Fruit fly (Drosophila melanogaster) whole organism, embryonic: ENCODE measurements around the gene Gcna.

ENCODE experiments used
- Atf-2 ChIP-seq: fragments of 200-800 bp; sonication (Bioruptor generic); optimal IDR thresholded peaks from 2 replicates; lab custom pipeline; 2016; ENCODE audit warnings: missing biosample characterization, missing genetic modification characterization
- Atf6 ChIP-seq: fragments of 200-800 bp; sonication (Bioruptor generic); IDR thresholded peaks from 2 replicates; pipeline ENCODE4 v1.3.6; 2022; ENCODE audit warnings: missing biosample characterization, missing genetic modification characterization
- CG10654 ChIP-seq: fragments of 200-800 bp; sonication (Bioruptor generic); optimal IDR thresholded peaks from 2 replicates; lab custom pipeline; 2016; ENCODE audit warnings: missing biosample characterization, missing genetic modification characterization
- CG11723 ChIP-seq: fragments of 200-800 bp; sonication (Bioruptor generic); optimal IDR thresholded peaks from 2 replicates; lab custom pipeline; 2017; ENCODE audit warnings: missing biosample characterization, mild to moderate bottlenecking, missing genetic modification characterization
- CG12155 ChIP-seq: fragments of 200-800 bp; sonication (Bioruptor generic); optimal IDR thresholded peaks from 3 replicates; lab custom pipeline; 2016; ENCODE audit warnings: missing biosample characterization, missing genetic modification characterization
- CG12236 ChIP-seq: fragments of 200-800 bp; sonication (Bioruptor generic); optimal IDR thresholded peaks from 2 replicates; lab custom pipeline; 2016; ENCODE audit warnings: missing biosample characterization, missing genetic modification characterization
- CG12299 ChIP-seq: fragments of 200-800 bp; sonication (Bioruptor generic); optimal IDR thresholded peaks from 2 replicates; lab custom pipeline; 2018; ENCODE audit warnings: missing biosample characterization, mild to moderate bottlenecking, missing genetic modification characterization
- CG12659 ChIP-seq: fragments of 200-800 bp; sonication (Bioruptor generic); optimal IDR thresholded peaks from 3 replicates; lab custom pipeline; 2017; ENCODE audit warnings: mild to moderate bottlenecking, missing biosample characterization, missing genetic modification reagents, missing genetic modification characterization
- CG14050 ChIP-seq: fragments of 200-800 bp; sonication (Bioruptor generic); IDR thresholded peaks from 3 replicates; pipeline ENCODE4 v1.3.6; 2022; ENCODE audit warnings: missing biosample characterization, missing genetic modification characterization
- CG14965 ChIP-seq: fragments of 200-800 bp; sonication (Bioruptor generic); optimal IDR thresholded peaks from 2 replicates; lab custom pipeline; 2016; ENCODE audit warnings: missing biosample characterization, missing genetic modification characterization, borderline replicate concordance
- CG18262 ChIP-seq: fragments of 200-800 bp; optimal IDR thresholded peaks from 3 replicates; lab custom pipeline; 2019; ENCODE audit warnings: missing biosample characterization, mild to moderate bottlenecking, missing genetic modification characterization, moderate library complexity
- CG18619 ChIP-seq: fragments of 200-800 bp; sonication (Bioruptor generic); optimal IDR thresholded peaks from 3 replicates; lab custom pipeline; 2017; ENCODE audit warnings: missing biosample characterization, mild to moderate bottlenecking, missing genetic modification characterization
- CG2678 ChIP-seq: fragments of 200-800 bp; sonication (Bioruptor generic); optimal IDR thresholded peaks from 3 replicates; lab custom pipeline; 2019; ENCODE audit warnings: missing biosample characterization, mild to moderate bottlenecking, missing genetic modification characterization, moderate library complexity
- CG30403 ChIP-seq: fragments of 200-800 bp; sonication (Bioruptor generic); optimal IDR thresholded peaks from 3 replicates; lab custom pipeline; 2016; ENCODE audit warnings: missing biosample characterization, missing genetic modification characterization
- CG33213 ChIP-seq: fragments of 200-800 bp; sonication (Bioruptor generic); optimal IDR thresholded peaks from 3 replicates; lab custom pipeline; 2016; ENCODE audit warnings: missing biosample characterization, missing genetic modification characterization
- CG4424 ChIP-seq: fragments of 200-800 bp; sonication (Bioruptor generic); optimal IDR thresholded peaks from 3 replicates; lab custom pipeline; 2016; ENCODE audit warnings: missing biosample characterization, missing genetic modification characterization
- CG6254 ChIP-seq: fragments of 200-800 bp; sonication (Bioruptor generic); optimal IDR thresholded peaks from 3 replicates; lab custom pipeline; 2017; ENCODE audit warnings: mild to moderate bottlenecking, missing biosample characterization, missing genetic modification reagents, missing genetic modification characterization
- CG7745 ChIP-seq: fragments of 200-800 bp; sonication (Bioruptor generic); optimal IDR thresholded peaks from 2 replicates; lab custom pipeline; 2018; ENCODE audit warnings: missing biosample characterization, mild to moderate bottlenecking, missing genetic modification characterization, moderate library complexity
- CG7987 ChIP-seq: fragments of 200-800 bp; sonication (Bioruptor generic); optimal IDR thresholded peaks from 2 replicates; lab custom pipeline; 2018; ENCODE audit warnings: missing biosample characterization, mild to moderate bottlenecking, missing genetic modification characterization, moderate library complexity
- CG8089 ChIP-seq: fragments of 200-800 bp; sonication (Bioruptor generic); optimal IDR thresholded peaks from 3 replicates; lab custom pipeline; 2016; ENCODE audit warnings: missing biosample characterization, missing genetic modification characterization
- CG8478 ChIP-seq: fragments of >200 bp; optimal IDR thresholded peaks from 2 replicates; lab custom pipeline; 2018
- CG9215 ChIP-seq: fragments of 200-800 bp; sonication (Bioruptor generic); IDR thresholded peaks from 2 replicates; pipeline ENCODE4 v1.3.6; 2022; ENCODE audit warnings: missing biosample characterization, missing genetic modification characterization
- CG9817 ChIP-seq: fragments of 200-800 bp; sonication (Bioruptor generic); optimal IDR thresholded peaks from 2 replicates; lab custom pipeline; 2018; ENCODE audit warnings: missing biosample characterization, mild to moderate bottlenecking, missing genetic modification characterization, moderate library complexity
- CoRest ChIP-seq: fragments of 200-800 bp; sonication (Bioruptor generic); optimal IDR thresholded peaks from 3 replicates; lab custom pipeline; 2018; ENCODE audit warnings: missing biosample characterization, mild to moderate bottlenecking, missing genetic modification characterization, moderate library complexity
- D19A ChIP-seq: fragments of 200-800 bp; optimal IDR thresholded peaks from 3 replicates; lab custom pipeline; 2019; ENCODE audit warnings: missing biosample characterization, mild to moderate bottlenecking, missing genetic modification characterization, moderate library complexity
- Dbx ChIP-seq: fragments of 200-800 bp; sonication (Bioruptor generic); IDR thresholded peaks from 3 replicates; pipeline ENCODE4 v1.3.6; 2022; ENCODE audit warnings: missing biosample characterization, missing genetic modification characterization
- Doc2 ChIP-seq: fragments of 200-800 bp; sonication (Bioruptor generic); IDR thresholded peaks from 2 replicates; pipeline ENCODE4 v1.3.6; 2022; ENCODE audit warnings: missing biosample characterization, missing genetic modification characterization
- Ets97D ChIP-seq: fragments of 200-800 bp; sonication (Bioruptor generic); optimal IDR thresholded peaks from 3 replicates; lab custom pipeline; 2016; ENCODE audit warnings: missing biosample characterization, missing genetic modification characterization
- HmgD ChIP-seq: fragments of 200-800 bp; sonication (Bioruptor generic); optimal IDR thresholded peaks from 3 replicates; lab custom pipeline; 2016; ENCODE audit warnings: missing biosample characterization, missing genetic modification characterization
- Hr39 ChIP-seq: fragments of >200 bp; optimal IDR thresholded peaks from 2 replicates; lab custom pipeline; 2017
- NC2α ChIP-seq: fragments of 200-800 bp; sonication (Bioruptor generic); optimal IDR thresholded peaks from 2 replicates; lab custom pipeline; 2016; ENCODE audit warnings: missing biosample characterization, missing genetic modification characterization
- PHDP ChIP-seq: fragments of 200-800 bp; sonication (Bioruptor generic); optimal IDR thresholded peaks from 3 replicates; lab custom pipeline; 2018; ENCODE audit warnings: missing biosample characterization, mild to moderate bottlenecking, missing genetic modification characterization, moderate library complexity
- Side ChIP-seq: fragments of 200-800 bp; sonication (Bioruptor generic); optimal IDR thresholded peaks from 2 replicates; lab custom pipeline; 2016; ENCODE audit warnings: missing biosample characterization, missing genetic modification characterization
- Ssrp ChIP-seq: fragments of 200-800 bp; sonication (Bioruptor generic); optimal IDR thresholded peaks from 2 replicates; lab custom pipeline; 2018; ENCODE audit warnings: missing biosample characterization, mild to moderate bottlenecking, missing genetic modification characterization, moderate library complexity
- Trl ChIP-seq, 3 experiments: fragments of >200 bp in 2 of 3; fragments of 200-800 bp in 1 of 3; sonication (Bioruptor generic) in 1 of 3; optimal IDR thresholded peaks; 2 replicates in 1 of 3; 3 replicates in 2 of 3; lab custom pipeline; 2016 to 2017; ENCODE audit warnings: missing biosample characterization in 1 of 3, missing genetic modification characterization in 1 of 3
- Vsx1 ChIP-seq: fragments of 200-800 bp; sonication (Bioruptor generic); optimal IDR thresholded peaks from 2 replicates; lab custom pipeline; 2017; ENCODE audit warnings: missing biosample characterization, mild to moderate bottlenecking, missing genetic modification characterization, missing genetic modification reagents
- abd-A ChIP-seq: fragments of 200-800 bp; sonication (Bioruptor generic); optimal IDR thresholded peaks from 3 replicates; lab custom pipeline; 2019; ENCODE audit warnings: missing biosample characterization, mild to moderate bottlenecking, missing genetic modification characterization, moderate library complexity
- ato ChIP-seq: fragments of 200-800 bp; sonication (Bioruptor generic); IDR thresholded peaks from 2 replicates; pipeline ENCODE4 v1.3.6; 2022; ENCODE audit warnings: missing biosample characterization, missing genetic modification characterization; ENCODE audit not compliant: partially characterized antibody
- chn ChIP-seq: fragments of 200-800 bp; sonication (Bioruptor generic); optimal IDR thresholded peaks from 2 replicates; lab custom pipeline; 2016; ENCODE audit warnings: missing biosample characterization, missing genetic modification characterization
- disco-r ChIP-seq: fragments of 200-800 bp; sonication (Bioruptor generic); optimal IDR thresholded peaks from 2 replicates; lab custom pipeline; 2016; ENCODE audit warnings: missing biosample characterization, missing genetic modification characterization
- ewg ChIP-seq: fragments of 200-800 bp; sonication (Bioruptor generic); optimal IDR thresholded peaks from 3 replicates; lab custom pipeline; 2017; ENCODE audit warnings: mild to moderate bottlenecking, missing biosample characterization, missing genetic modification reagents, missing genetic modification characterization
- org-1 ChIP-seq: fragments of 200-800 bp; sonication (Bioruptor generic); optimal IDR thresholded peaks from 2 replicates; lab custom pipeline; 2017; ENCODE audit warnings: missing biosample characterization, missing genetic modification characterization
- slbo ChIP-seq: fragments of 200-800 bp; sonication (Bioruptor generic); IDR thresholded peaks from 2 replicates; pipeline ENCODE4 v1.3.6; 2022; ENCODE audit warnings: missing biosample characterization, missing genetic modification characterization
- sna ChIP-seq: fragments of 200-800 bp; sonication (Bioruptor generic); IDR thresholded peaks from 2 replicates; pipeline ENCODE4 v1.3.6; 2022; ENCODE audit warnings: missing biosample characterization, missing genetic modification characterization; ENCODE audit not compliant: partially characterized antibody
- sqz ChIP-seq: fragments of 200-800 bp; sonication (Bioruptor generic); optimal IDR thresholded peaks from 3 replicates; lab custom pipeline; 2018; ENCODE audit warnings: missing biosample characterization, mild to moderate bottlenecking, missing genetic modification characterization
- sug ChIP-seq: fragments of 200-800 bp; optimal IDR thresholded peaks from 2 replicates; lab custom pipeline; 2019; ENCODE audit warnings: missing biosample characterization, mild to moderate bottlenecking, missing genetic modification characterization, moderate library complexity
- tin ChIP-seq: fragments of 200-800 bp; sonication (Bioruptor generic); optimal IDR thresholded peaks from 3 replicates; lab custom pipeline; 2016; ENCODE audit warnings: missing biosample characterization, missing genetic modification characterization
- unc-4 ChIP-seq: fragments of 200-800 bp; sonication (Bioruptor generic); IDR thresholded peaks from 2 replicates; pipeline ENCODE4 v1.3.6; 2022; ENCODE audit warnings: missing biosample characterization, missing genetic modification characterization; ENCODE audit not compliant: partially characterized antibody
- vnd ChIP-seq: fragments of 200-800 bp; sonication (Bioruptor generic); IDR thresholded peaks from 3 replicates; pipeline ENCODE4 v1.3.6; 2022; ENCODE audit warnings: missing biosample characterization, missing genetic modification characterization; ENCODE audit not compliant: partially characterized antibody
- zen ChIP-seq: fragments of 200-800 bp; sonication (Bioruptor generic); optimal IDR thresholded peaks from 3 replicates; lab custom pipeline; 2018; ENCODE audit warnings: missing biosample characterization, mild to moderate bottlenecking, missing genetic modification characterization, moderate library complexity

Gcna gene

DNA sequence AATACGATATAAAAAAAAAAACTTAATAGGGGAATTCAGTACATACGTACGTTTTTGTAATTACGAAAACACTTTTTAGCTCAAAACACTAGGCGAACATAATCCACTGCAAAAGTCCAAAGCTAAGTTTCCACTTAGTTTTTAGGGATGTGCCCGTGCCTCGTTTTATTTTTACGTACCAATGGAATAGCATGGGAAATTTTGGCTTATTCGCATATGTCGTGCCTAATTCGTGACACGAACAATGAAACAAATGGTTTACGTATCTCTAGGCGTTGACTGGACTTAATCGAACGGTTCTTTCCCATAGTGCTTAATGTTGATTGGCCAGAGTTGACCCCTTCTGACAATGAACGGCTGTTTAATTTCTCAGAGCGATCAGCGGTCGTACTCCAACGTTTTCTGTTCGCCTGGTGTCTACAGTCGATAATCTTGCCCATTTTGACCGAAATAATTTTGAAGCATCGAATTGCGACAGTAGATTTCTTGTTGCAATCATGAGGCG is 14.0 kb upstream of the Gcna start, which contains the start of gene CG14818 (continued):
- TF ChIP-seq CG18619 = peak; percentile 49
- TF ChIP-seq CG8478 (lab: Kevin White, UChicago) = no peak
- TF ChIP-seq Dbx (GFP tag; lab: Robert Waterston, UW) = peak; percentile 72
- peak; percentile 51 for TF ChIP-seq PHDP (tag; lab: Kevin White, UChicago)
- TF ChIP-seq CG10654 = peak; percentile 55
- no peak for TF ChIP-seq CG7987 (GFP tag; lab: Kevin White, UChicago)
- TF ChIP-seq Side (GFP tag; lab: Kevin White, UChicago) = peak; percentile 63
- TF ChIP-seq slbo (GFP tag; lab: Robert Waterston, UW) = peak; percentile 77
- peak; percentile 53 for TF ChIP-seq Atf-2 (GFP tag; lab: Kevin White, UChicago)
- TF ChIP-seq unc-4 = peak; percentile 88
- TF ChIP-seq sug (tag; lab: Kevin White, UChicago) = peak; percentile 31
- TF ChIP-seq CG7745 = no peak
- TF ChIP-seq CG14050 = no peak
- TF ChIP-seq CG33213 (GFP tag; lab: Kevin White, UChicago) = peak; percentile 70
- no peak for TF ChIP-seq CG14965 (GFP tag; lab: Kevin White, UChicago)
- TF ChIP-seq HmgD (GFP tag; lab: Kevin White, UChicago) = no peak
- no peak for TF ChIP-seq abd-A
- TF ChIP-seq tin (GFP tag; lab: Kevin White, UChicago) = peak; percentile 49
- peak; percentile 2 for TF ChIP-seq ewg
- peak; percentile 19 for TF ChIP-seq CG18262 (tag; lab: Kevin White, UChicago)
- peak; percentile 51 for TF ChIP-seq Ets97D (GFP tag; lab: Kevin White, UChicago)
- TF ChIP-seq CG30403 (GFP tag; lab: Kevin White, UChicago) = peak; percentile 53
- TF ChIP-seq vnd (GFP tag; lab: Robert Waterston, UW) = peak; percentile 84
- peak; percentile 72 for TF ChIP-seq CG2678 (tag; lab: Kevin White, UChicago)
- TF ChIP-seq disco-r (GFP tag; lab: Kevin White, UChicago) = peak; percentile 18
- peak; percentile 65 for TF ChIP-seq CG12155 (GFP tag; lab: Kevin White, UChicago)
- TF ChIP-seq sna = peak; percentile 86
- TF ChIP-seq chn (GFP tag; lab: Kevin White, UChicago) = peak; percentile 53
- TF ChIP-seq CG4424 (GFP tag; lab: Kevin White, UChicago) = peak; percentile 50
- peak; percentile 80 for TF ChIP-seq sqz (GFP tag; lab: Kevin White, UChicago)
- peak; percentile 39 for TF ChIP-seq CG12299 (tag; lab: Kevin White, UChicago)
- TF ChIP-seq CG6254 (GFP tag; lab: Kevin White, UChicago) = no peak
- TF ChIP-seq Trl (optimal IDR thresholded peaks at IDR 0.05; lab: Kevin White, UChicago) = no peak
- peak; percentile 69 for TF ChIP-seq Trl (GFP tag; optimal IDR thresholded peaks at IDR 0.05; lab: Kevin White, UChicago)
- no peak for TF ChIP-seq Vsx1 (GFP tag; lab: Kevin White, UChicago)
- TF ChIP-seq ato (GFP tag; lab: Robert Waterston, UW) = peak; percentile 46; the same call in 1 of the 2 replicates
- TF ChIP-seq Doc2 (GFP tag; lab: Robert Waterston, UW) = no peak
- TF ChIP-seq Ssrp = peak; percentile 24
- TF ChIP-seq zen (tag; lab: Kevin White, UChicago) = peak; percentile 20
- TF ChIP-seq Hr39 (lab: Kevin White, UChicago) = no peak
- peak; percentile 49 for TF ChIP-seq CG12659 (GFP tag; lab: Kevin White, UChicago)
- peak; percentile 78 for TF ChIP-seq CG9817 (tag; lab: Kevin White, UChicago)
- peak; percentile 66 for TF ChIP-seq CoRest
- no peak for TF ChIP-seq NC2α (GFP tag; lab: Kevin White, UChicago)
- peak; percentile 27 for TF ChIP-seq CG8089 (GFP tag; lab: Kevin White, UChicago)
- peak; percentile 59; the same call in 1 of the 2 replicates for TF ChIP-seq Atf6 (GFP tag; lab: Robert Waterston, UW)
- peak; percentile 39 for TF ChIP-seq CG12236 (GFP tag; lab: Kevin White, UChicago)
- TF ChIP-seq org-1 (GFP tag; lab: Kevin White, UChicago) = no peak
- TF ChIP-seq CG9215 = peak; percentile 65
- peak; percentile 0 for TF ChIP-seq D19A (tag; lab: Kevin White, UChicago)
- TF ChIP-seq CG11723 (GFP tag; lab: Kevin White, UChicago) = no peak
